Worm (Caenorhabditis elegans) whole organism, young adult: Measurements from ENCODE around the gene C03B1.7.
A peak's percentile ranks its signal among the peaks of the same experiment; 100 is the strongest.

ENCODE experiments used
- B0035.1 ChIP-seq: sonication (generic microtip); optimal IDR thresholded peaks from 2 replicates; lab custom pipeline; 2016; ENCODE audit warnings: missing genetic modification characterization, mild to moderate bottlenecking, missing compliant biosample characterization, missing genotype, missing genetic modification reagents
- B0261.1 ChIP-seq: sonication (generic microtip); optimal IDR thresholded peaks from 2 replicates; lab custom pipeline; 2016; ENCODE audit warnings: mild to moderate bottlenecking, missing genetic modification characterization, moderate library complexity, missing compliant biosample characterization
- C06A6.2 ChIP-seq: fragments of 200-800 bp; sonication (Bioruptor generic); conservative IDR thresholded peaks from 2 replicates; pipeline ENCODE4 v1.3.6; 2022; ENCODE audit warnings: missing genetic modification characterization, missing compliant biosample characterization
- C17E4.6 ChIP-seq: fragments of 200-800 bp; sonication (Bioruptor generic); IDR thresholded peaks from 2 replicates; pipeline ENCODE4 v1.3.6; 2022; ENCODE audit warnings: missing genetic modification reagents, missing genetic modification characterization, missing compliant biosample characterization
- D2030.7 ChIP-seq: fragments of 200-800 bp; sonication (Bioruptor generic); IDR thresholded peaks from 2 replicates; pipeline ENCODE4 v1.3.6; 2022; ENCODE audit warnings: missing genetic modification reagents, missing genetic modification characterization, missing compliant biosample characterization
- F10E7.11 ChIP-seq: sonication (generic microtip); optimal IDR thresholded peaks from 2 replicates; lab custom pipeline; 2017; ENCODE audit warnings: mild to moderate bottlenecking, missing genetic modification characterization, moderate library complexity, missing compliant biosample characterization
- F33H1.4 ChIP-seq: fragments of 200-800 bp; sonication (Bioruptor generic); IDR thresholded peaks from 2 replicates; pipeline ENCODE4 v1.3.6; 2022; ENCODE audit warnings: missing genetic modification reagents, missing genetic modification characterization, missing compliant biosample characterization
- T26A5.8 ChIP-seq: sonication (generic microtip); optimal IDR thresholded peaks from 2 replicates; lab custom pipeline; 2016; ENCODE audit warnings: missing genetic modification characterization, missing compliant biosample characterization
- atf-7 ChIP-seq: sonication (generic microtip); optimal IDR thresholded peaks from 2 replicates; lab custom pipeline; 2017; ENCODE audit warnings: mild to moderate bottlenecking, missing genetic modification characterization, missing compliant biosample characterization
- attf-3 ChIP-seq: fragments of 200-800 bp; sonication (Bioruptor generic); conservative IDR thresholded peaks from 2 replicates; pipeline ENCODE4 v1.3.6; 2022; ENCODE audit warnings: missing genetic modification reagents, missing genetic modification characterization, missing compliant biosample characterization
- attf-5 ChIP-seq: fragments of 200-800 bp; sonication (Bioruptor generic); optimal IDR thresholded peaks from 2 replicates; lab custom pipeline; 2018; ENCODE audit warnings: mild to moderate bottlenecking, missing genetic modification characterization, missing compliant biosample characterization
- bed-2 ChIP-seq: fragments of 200-800 bp; sonication (Bioruptor generic); IDR thresholded peaks from 2 replicates; pipeline ENCODE4 v1.3.6; 2022; ENCODE audit warnings: missing genetic modification reagents, missing genetic modification characterization, missing compliant biosample characterization
- cebp-1 ChIP-seq, 2 experiments: fragments of 200-800 bp in 1 of 2; sonication (Bioruptor generic) in 1 of 2; sonication (generic microtip) in 1 of 2; IDR thresholded peaks in 1 of 2; optimal IDR thresholded peaks in 1 of 2; 2 replicates each; pipeline versions ENCODE4 v1.3.6 to Lab custom; 2017 to 2022; ENCODE audit warnings: missing compliant biosample characterization in 2 of 2, missing genetic modification characterization in 2 of 2, mild to moderate bottlenecking in 1 of 2, missing genetic modification reagents in 1 of 2, moderate library complexity in 1 of 2
- ceh-58 ChIP-seq: fragments of 200-800 bp; sonication (Bioruptor generic); IDR thresholded peaks from 2 replicates; pipeline ENCODE4 v1.3.6; 2022; ENCODE audit warnings: missing genetic modification characterization, missing compliant biosample characterization
- chd-7 ChIP-seq: sonication (generic microtip); optimal IDR thresholded peaks from 2 replicates; lab custom pipeline; 2016; ENCODE audit warnings: mild to moderate bottlenecking, missing genetic modification characterization, moderate library complexity, missing compliant biosample characterization
- dox-1 ChIP-seq: fragments of 200-800 bp; sonication (Bioruptor generic); IDR thresholded peaks from 2 replicates; pipeline ENCODE4 v1.3.6; 2022; ENCODE audit warnings: missing genetic modification reagents, missing genetic modification characterization, missing compliant biosample characterization
- dpff-1 ChIP-seq: sonication (generic microtip); optimal IDR thresholded peaks from 2 replicates; lab custom pipeline; 2017; ENCODE audit warnings: mild to moderate bottlenecking, missing genetic modification characterization, missing compliant biosample characterization
- dpl-1 ChIP-seq: fragments of 150-350 bp; optimal IDR thresholded peaks from 2 replicates; lab custom pipeline; 2014; ENCODE audit warnings: missing biosample characterization, missing genetic modification reagents, missing genetic modification characterization
- egl-44 ChIP-seq: fragments of 200-800 bp; sonication (Bioruptor generic); IDR thresholded peaks from 2 replicates; pipeline ENCODE4 v1.3.6; 2022; ENCODE audit warnings: missing genetic modification reagents, missing genetic modification characterization, missing compliant biosample characterization
- ets-4 ChIP-seq: fragments of 200-800 bp; sonication (Bioruptor generic); optimal IDR thresholded peaks from 2 replicates; lab custom pipeline; 2018; ENCODE audit warnings: mild to moderate bottlenecking, missing genetic modification characterization, missing compliant biosample characterization
- gei-17 ChIP-seq: fragments of 200-800 bp; sonication (Bioruptor generic); optimal IDR thresholded peaks from 2 replicates; lab custom pipeline; 2018; ENCODE audit warnings: mild to moderate bottlenecking, missing genetic modification characterization, missing compliant biosample characterization
- him-1 ChIP-seq: sonication (generic microtip); optimal IDR thresholded peaks from 2 replicates; lab custom pipeline; 2016; ENCODE audit warnings: missing genotype, missing genetic modification reagents, missing genetic modification characterization, missing compliant biosample characterization
- hlh-26 ChIP-seq: fragments of 200-800 bp; sonication (Bioruptor generic); conservative IDR thresholded peaks from 2 replicates; pipeline ENCODE4 v1.3.6; 2022; ENCODE audit warnings: missing genetic modification reagents, missing genetic modification characterization, missing compliant biosample characterization
- hmg-1.2 ChIP-seq: fragments of 200-800 bp; sonication (Bioruptor generic); IDR thresholded peaks from 2 replicates; pipeline ENCODE4 v1.3.6; 2022; ENCODE audit warnings: missing genetic modification reagents, missing genetic modification characterization, missing compliant biosample characterization
- hrde-1 ChIP-seq: sonication (generic microtip); optimal IDR thresholded peaks from 2 replicates; lab custom pipeline; 2016; ENCODE audit warnings: missing genetic modification characterization, mild to moderate bottlenecking, missing compliant biosample characterization, moderate library complexity, missing genotype, missing genetic modification reagents, borderline replicate concordance
- hsf-1 ChIP-seq: fragments of 200-800 bp; sonication (Bioruptor generic); IDR thresholded peaks from 2 replicates; pipeline ENCODE4 v1.3.6; 2022; ENCODE audit warnings: missing genetic modification reagents, missing genetic modification characterization, missing compliant biosample characterization
- let-607 ChIP-seq, 2 experiments: fragments of 200-800 bp in 1 of 2; sonication (Bioruptor generic) in 1 of 2; sonication (generic microtip) in 1 of 2; optimal IDR thresholded peaks; 2 replicates each; lab custom pipeline; 2016 to 2018; ENCODE audit warnings: mild to moderate bottlenecking in 2 of 2, missing compliant biosample characterization in 2 of 2, missing genetic modification characterization in 2 of 2, moderate library complexity in 2 of 2, missing genotype in 1 of 2
- lsy-27 ChIP-seq: sonication (generic microtip); optimal IDR thresholded peaks from 2 replicates; lab custom pipeline; 2017; ENCODE audit warnings: missing genetic modification characterization, mild to moderate bottlenecking, missing compliant biosample characterization, antibody characterized with exemption, missing genotype, borderline replicate concordance; ENCODE audit not compliant: insufficient read depth
- madf-3 ChIP-seq: fragments of 200-800 bp; sonication (Bioruptor generic); IDR thresholded peaks from 2 replicates; pipeline ENCODE4 v1.3.6; 2022; ENCODE audit warnings: missing genetic modification reagents, missing genetic modification characterization, missing compliant biosample characterization
- mcd-1 ChIP-seq: fragments of 200-800 bp; sonication (Bioruptor generic); IDR thresholded peaks from 2 replicates; pipeline ENCODE4 v1.3.6; 2022; ENCODE audit warnings: missing genetic modification reagents, missing genetic modification characterization, missing compliant biosample characterization
- mel-28 ChIP-seq: sonication (generic microtip); optimal IDR thresholded peaks from 2 replicates; lab custom pipeline; 2016; ENCODE audit warnings: borderline replicate concordance, mild to moderate bottlenecking, missing genetic modification characterization, missing compliant biosample characterization
- mes-4 ChIP-seq: sonication (generic microtip); optimal IDR thresholded peaks from 2 replicates; lab custom pipeline; 2016; ENCODE audit warnings: missing genotype, missing genetic modification characterization, missing compliant biosample characterization
- mxl-1 ChIP-seq: sonication (generic microtip); optimal IDR thresholded peaks from 2 replicates; lab custom pipeline; 2016; ENCODE audit warnings: missing genetic modification characterization, missing compliant biosample characterization
- nfyb-1 ChIP-seq: fragments of 200-800 bp; sonication (Bioruptor generic); IDR thresholded peaks from 2 replicates; pipeline ENCODE4 v1.3.6; 2022; ENCODE audit warnings: missing genetic modification reagents, missing genetic modification characterization, missing compliant biosample characterization
- nhr-80 ChIP-seq: sonication (generic microtip); optimal IDR thresholded peaks from 2 replicates; lab custom pipeline; 2016; ENCODE audit warnings: missing genetic modification characterization, missing compliant biosample characterization
- pbrm-1 ChIP-seq: fragments of 200-800 bp; sonication (Bioruptor generic); IDR thresholded peaks from 2 replicates; pipeline ENCODE4 v1.3.6; 2022; ENCODE audit warnings: missing genetic modification reagents, missing genetic modification characterization, missing compliant biosample characterization
- snpc-1.1 ChIP-seq: sonication (generic microtip); optimal IDR thresholded peaks from 2 replicates; lab custom pipeline; 2017; ENCODE audit warnings: missing genetic modification characterization, mild to moderate bottlenecking, missing compliant biosample characterization, antibody characterized with exemption, moderate library complexity, missing genotype, missing genetic modification reagents; ENCODE audit not compliant: insufficient read depth
- snpc-1.3 ChIP-seq: sonication (generic microtip); optimal IDR thresholded peaks from 2 replicates; lab custom pipeline; 2017; ENCODE audit warnings: missing genetic modification characterization, mild to moderate bottlenecking, missing compliant biosample characterization, antibody characterized with exemption, moderate library complexity, missing genotype, missing genetic modification reagents; ENCODE audit not compliant: insufficient read depth
- snpc-3.4 ChIP-seq: sonication (generic microtip); optimal IDR thresholded peaks from 2 replicates; lab custom pipeline; 2017; ENCODE audit warnings: missing genetic modification characterization, mild to moderate bottlenecking, missing compliant biosample characterization, antibody characterized with exemption, moderate library complexity, missing genotype, missing genetic modification reagents
- tlf-1 ChIP-seq: fragments of 200-800 bp; sonication (Bioruptor generic); optimal IDR thresholded peaks from 2 replicates; lab custom pipeline; 2018; ENCODE audit warnings: mild to moderate bottlenecking, missing genetic modification characterization, missing compliant biosample characterization
- xnd-1 ChIP-seq: sonication (generic microtip); optimal IDR thresholded peaks from 2 replicates; lab custom pipeline; 2016; ENCODE audit warnings: missing genotype, missing genetic modification reagents, missing genetic modification characterization, missing compliant biosample characterization
- zfh-2 ChIP-seq: fragments of 200-800 bp; sonication (Bioruptor generic); conservative IDR thresholded peaks from 2 replicates; pipeline ENCODE4 v1.3.6; 2022; ENCODE audit warnings: missing genetic modification reagents, missing genetic modification characterization, missing compliant biosample characterization
- ztf-18 ChIP-seq: sonication (generic microtip); optimal IDR thresholded peaks from 2 replicates; lab custom pipeline; 2016; ENCODE audit warnings: missing genotype, mild to moderate bottlenecking, missing genetic modification characterization, missing compliant biosample characterization
- ztf-22 ChIP-seq: fragments of 200-800 bp; sonication (Bioruptor generic); optimal IDR thresholded peaks from 2 replicates; lab custom pipeline; 2018; ENCODE audit warnings: mild to moderate bottlenecking, missing genetic modification characterization, moderate library complexity, missing compliant biosample characterization
- ztf-26 ChIP-seq: sonication (generic microtip); optimal IDR thresholded peaks from 2 replicates; lab custom pipeline; 2017; ENCODE audit warnings: missing genetic modification characterization, missing compliant biosample characterization
- ztf-3 ChIP-seq: fragments of 200-800 bp; sonication (Bioruptor generic); optimal IDR thresholded peaks from 2 replicates; lab custom pipeline; 2018; ENCODE audit warnings: mild to moderate bottlenecking, missing genetic modification characterization, missing compliant biosample characterization

Gene C03B1.7

DNA sequence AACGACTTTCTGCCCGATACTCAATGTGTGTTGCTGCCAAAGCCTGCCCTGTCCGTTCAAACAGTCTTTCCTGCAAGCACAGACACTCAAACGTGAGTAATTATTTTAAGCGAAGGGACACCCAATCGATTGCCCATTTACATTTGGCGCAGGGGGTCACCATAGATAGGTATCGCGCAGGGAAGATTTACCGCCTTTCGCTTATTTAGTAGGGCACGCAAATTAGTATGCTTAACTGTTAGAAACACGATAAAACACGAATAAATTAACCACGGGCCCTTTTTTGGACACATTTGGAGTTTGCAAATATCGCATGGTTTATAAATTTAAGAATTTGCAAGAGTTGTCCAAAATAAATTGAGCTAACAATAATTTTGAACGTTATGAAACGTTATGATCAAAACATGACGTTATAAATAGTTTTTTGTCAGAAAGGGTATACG lies 45.2 kb upstream of the C03B1.7 start (continued):
- TF ChIP-seq snpc-1.3 (tag; lab: Kevin White, UChicago) (no peak), ets-4 (peak; percentile 98), mcd-1 (GFP tag; lab: Robert Waterston, UW) (peak; percentile 90), ceh-58 (GFP tag; lab: Robert Waterston, UW) (0 out of 2 replicates have a peak, but pooled peaks have one; percentile 54), C06A6.2 (peak; percentile 98), egl-44 (GFP tag; lab: Robert Waterston, UW) (peak; percentile 94), dox-1 (GFP tag; lab: Robert Waterston, UW) (peak; percentile 99), mxl-1 (tag; lab: Kevin White, UChicago) (no peak), dpff-1 (tag; lab: Kevin White, UChicago) (peak; percentile 99), let-607 (tag; optimal IDR thresholded peaks at IDR 0.05; lab: Kevin White, UChicago) (peak; percentile 80 to 95), ztf-3 (GFP tag; lab: Kevin White, UChicago) (peak; percentile 97), F33H1.4 (GFP tag; lab: Robert Waterston, UW) (peak; percentile 27; the same call in 1 of the 2 replicates), pbrm-1 (GFP tag; lab: Robert Waterston, UW) (peak; percentile 96), chd-7 (tag; lab: Kevin White, UChicago) (peak; percentile 99), B0261.1 (tag; lab: Kevin White, UChicago) (peak; percentile 64), ztf-22 (GFP tag; lab: Kevin White, UChicago) (peak; percentile 96), nfyb-1 (GFP tag; lab: Robert Waterston, UW) (peak; percentile 98), atf-7 (tag; lab: Kevin White, UChicago) (peak; percentile 99), C17E4.6 (GFP tag; lab: Robert Waterston, UW) (peak; percentile 94), snpc-3.4 (tag; lab: Kevin White, UChicago) (no peak), B0035.1 (peak; percentile 97), attf-5 (peak; percentile 73), T26A5.8 (peak; percentile 55), nhr-80 (tag; lab: Kevin White, UChicago) (peak; percentile 99), madf-3 (peak; percentile 84; the same call in 1 of the 2 replicates), gei-17 (peak; percentile 99), tlf-1 (GFP tag; lab: Kevin White, UChicago) (peak; percentile 99), bed-2 (peak; percentile 93; the same call in 1 of the 2 replicates), D2030.7 (GFP tag; lab: Robert Waterston, UW) (0 out of 2 replicates have a peak, but pooled peaks have one; percentile 34), mes-4 (tag; lab: Kevin White, UChicago) (peak; percentile 27), ztf-18 (tag; lab: Kevin White, UChicago) (peak; percentile 78), xnd-1 (tag; lab: Kevin White, UChicago) (no peak), mel-28 (peak; percentile 47), cebp-1 (GFP tag; IDR thresholded peaks at IDR 0.05; lab: Robert Waterston, UW) (peak; percentile 82), cebp-1 (tag; optimal IDR thresholded peaks at IDR 0.05; lab: Kevin White, UChicago) (peak; percentile 98), zfh-2 (no peak; the same call in 1 of the 2 replicates), F10E7.11 (peak; percentile 98), him-1 (tag; lab: Kevin White, UChicago) (peak; percentile 20), hmg-1.2 (peak; percentile 88), ztf-26 (tag; lab: Kevin White, UChicago) (peak; percentile 100), hrde-1 (peak; percentile 52), hlh-26 (GFP tag; lab: Robert Waterston, UW) (no peak), hsf-1 (GFP tag; lab: Robert Waterston, UW) (peak; percentile 67), attf-3 (GFP tag; lab: Robert Waterston, UW) (0 out of 2 replicates have a peak, but pooled peaks have one; percentile 40), snpc-1.1 (tag; lab: Kevin White, UChicago) (no peak), lsy-27 (no peak), dpl-1 (peak; percentile 19)
